Worm (Caenorhabditis elegans): ENCODE measurements around the gene R05D3.3.

R05D3.3 gene

ce11 chrIII:8411976-8412375 is 48.2 kb downstream of the R05D3.3 start (continued):
- TF ChIP-seq hmg-1.1 (GFP tag; IDR thresholded peaks at IDR 0.05), result peak; percentile 81
- TF ChIP-seq daf-16 (GFP tag; optimal IDR thresholded peaks at IDR 0.05), result no peak
- TF ChIP-seq daf-16 (tag; optimal IDR thresholded peaks at IDR 0.05), result peak; percentile 84
- TF ChIP-seq aha-1 (tag), result peak; percentile 90
- TF ChIP-seq Y48G9A.11 (GFP tag; IDR thresholded peaks at IDR 0.05), result no peak
- no peak for TF ChIP-seq R02D3.7 (tag; optimal IDR thresholded peaks at IDR 0.05)

- no peak for TF ChIP-seq ZK546.5 (tag; optimal IDR thresholded peaks at IDR 0.05)
- TF ChIP-seq nhr-6 (tag; optimal IDR thresholded peaks at IDR 0.05), result peak; percentile 57
- TF ChIP-seq daf-8 (GFP tag; IDR thresholded peaks at IDR 0.05), result no peak
Observed at ce11 chrIII:8413501-8413900, 49.7 kb downstream of the R05D3.3 start.
